Fruit fly (Drosophila melanogaster) whole organism, embryonic: ENCODE measurements around the gene CG6415.

ENCODE experiments used
- CG10147 ChIP-seq: fragments of 200-800 bp; sonication (Bioruptor generic); optimal IDR thresholded peaks from 2 replicates; lab custom pipeline; 2019; ENCODE audit warnings: missing biosample characterization, mild to moderate bottlenecking, missing genetic modification characterization, moderate library complexity
- CG10979 ChIP-seq: fragments of 200-800 bp; sonication (Bioruptor generic); optimal IDR thresholded peaks from 2 replicates; lab custom pipeline; 2018; ENCODE audit warnings: missing biosample characterization, mild to moderate bottlenecking, missing genetic modification characterization, moderate library complexity
- CG12744 ChIP-seq: fragments of 200-800 bp; sonication (Bioruptor generic); optimal IDR thresholded peaks from 2 replicates; lab custom pipeline; 2016; ENCODE audit warnings: missing biosample characterization, missing genetic modification characterization
- CG13123 ChIP-seq: fragments of 200-800 bp; sonication (Bioruptor generic); optimal IDR thresholded peaks from 2 replicates; lab custom pipeline; 2016; ENCODE audit warnings: missing biosample characterization, missing genetic modification characterization
- CG13894 ChIP-seq: fragments of 200-800 bp; sonication (Bioruptor generic); optimal IDR thresholded peaks from 3 replicates; lab custom pipeline; 2018; ENCODE audit warnings: missing biosample characterization, mild to moderate bottlenecking, missing genetic modification characterization, moderate library complexity
- CG1603 ChIP-seq: fragments of 200-800 bp; sonication (Bioruptor generic); optimal IDR thresholded peaks from 2 replicates; lab custom pipeline; 2019; ENCODE audit warnings: missing biosample characterization, mild to moderate bottlenecking, missing genetic modification characterization, moderate library complexity
- CG16813 ChIP-seq: fragments of 200-800 bp; sonication (Bioruptor generic); IDR thresholded peaks from 3 replicates; pipeline ENCODE4 v1.3.6; 2022; ENCODE audit warnings: missing biosample characterization, missing genetic modification characterization; ENCODE audit not compliant: partially characterized antibody
- CG16815 ChIP-seq: fragments of 200-800 bp; sonication (Bioruptor generic); optimal IDR thresholded peaks from 3 replicates; lab custom pipeline; 2017; ENCODE audit warnings: missing biosample characterization, mild to moderate bottlenecking, missing genetic modification characterization
- CG17328 ChIP-seq: fragments of 200-800 bp; sonication (Bioruptor generic); IDR thresholded peaks from 2 replicates; pipeline ENCODE4 v1.3.6; 2022; ENCODE audit warnings: missing biosample characterization, missing genetic modification characterization
- CG2199 ChIP-seq: fragments of 200-800 bp; sonication (Bioruptor generic); IDR thresholded peaks from 3 replicates; pipeline ENCODE4 v1.3.6; 2022; ENCODE audit warnings: missing biosample characterization, missing genetic modification characterization
- CG30020 ChIP-seq: fragments of 200-800 bp; optimal IDR thresholded peaks from 2 replicates; lab custom pipeline; 2019; ENCODE audit warnings: missing biosample characterization, mild to moderate bottlenecking, missing genetic modification characterization, moderate library complexity
- CG30403 ChIP-seq: fragments of 200-800 bp; sonication (Bioruptor generic); optimal IDR thresholded peaks from 3 replicates; lab custom pipeline; 2016; ENCODE audit warnings: missing biosample characterization, missing genetic modification characterization
- CG32532 ChIP-seq: fragments of 200-800 bp; sonication (Bioruptor generic); IDR thresholded peaks from 2 replicates; pipeline ENCODE4 v1.3.6; 2022; ENCODE audit warnings: missing biosample characterization, missing genetic modification characterization
- CG3407 ChIP-seq: fragments of 200-800 bp; sonication (Bioruptor generic); optimal IDR thresholded peaks from 2 replicates; lab custom pipeline; 2018; ENCODE audit warnings: missing biosample characterization, mild to moderate bottlenecking, missing genetic modification characterization
- CG7786 ChIP-seq: fragments of 200-800 bp; sonication (Bioruptor generic); optimal IDR thresholded peaks from 2 replicates; lab custom pipeline; 2016; ENCODE audit warnings: missing biosample characterization, missing genetic modification characterization
- CG7928 ChIP-seq: fragments of 200-800 bp; sonication (Bioruptor generic); optimal IDR thresholded peaks from 2 replicates; lab custom pipeline; 2017; ENCODE audit warnings: missing biosample characterization, mild to moderate bottlenecking, missing genetic modification characterization
- CG9932 ChIP-seq: fragments of 200-800 bp; sonication (Bioruptor generic); IDR thresholded peaks from 2 replicates; pipeline ENCODE4 v1.3.6; 2022; ENCODE audit warnings: missing biosample characterization, missing genetic modification characterization
- D19B ChIP-seq: fragments of 200-800 bp; sonication (Bioruptor generic); optimal IDR thresholded peaks from 2 replicates; lab custom pipeline; 2017; ENCODE audit warnings: missing biosample characterization, mild to moderate bottlenecking, missing genetic modification characterization
- Doc3 ChIP-seq: fragments of 200-800 bp; sonication (Bioruptor generic); IDR thresholded peaks from 3 replicates; pipeline ENCODE4 v1.3.6; 2022; ENCODE audit warnings: missing biosample characterization, missing genetic modification characterization; ENCODE audit not compliant: partially characterized antibody
- Dref ChIP-seq: fragments of 200-800 bp; sonication (Bioruptor generic); IDR thresholded peaks from 2 replicates; pipeline ENCODE4 v1.3.6; 2022; ENCODE audit warnings: missing biosample characterization, missing genetic modification characterization
- Ets65A ChIP-seq: fragments of 200-800 bp; sonication (Bioruptor generic); peaks from one replicate; lab custom pipeline; 2016; ENCODE audit warnings: missing biosample characterization, missing genetic modification characterization
- Fer3 ChIP-seq: fragments of 200-800 bp; sonication (Bioruptor generic); optimal IDR thresholded peaks from 2 replicates; lab custom pipeline; 2018; ENCODE audit warnings: missing biosample characterization, mild to moderate bottlenecking, missing genetic modification characterization, moderate library complexity
- Hr78 ChIP-seq, 2 experiments: fragments of 200-800 bp in 1 of 2; fragments of >200 bp in 1 of 2; sonication (Bioruptor generic) in 1 of 2; optimal IDR thresholded peaks; 2 replicates each; lab custom pipeline; 2017 to 2019; ENCODE audit warnings: missing biosample characterization in 2 of 2, missing genetic modification characterization in 2 of 2, mild to moderate bottlenecking in 1 of 2, moderate library complexity in 1 of 2
- Hsf ChIP-seq: fragments of 200-800 bp; sonication (Bioruptor generic); optimal IDR thresholded peaks from 3 replicates; lab custom pipeline; 2016; ENCODE audit warnings: missing biosample characterization, missing genetic modification characterization
- Med ChIP-seq: fragments of 200-800 bp; sonication (Bioruptor generic); peaks from one replicate; lab custom pipeline; 2016; ENCODE audit warnings: missing biosample characterization, missing genetic modification characterization, mild to moderate bottlenecking, inconsistent platforms, moderate library complexity
- Meics ChIP-seq: fragments of 200-800 bp; sonication (Bioruptor generic); optimal IDR thresholded peaks from 2 replicates; lab custom pipeline; 2017; ENCODE audit warnings: missing biosample characterization, mild to moderate bottlenecking, missing genetic modification characterization
- NFAT ChIP-seq: fragments of 200-800 bp; sonication (Bioruptor generic); IDR thresholded peaks from 2 replicates; pipeline ENCODE4 v1.3.6; 2022; ENCODE audit warnings: missing biosample characterization, missing genetic modification characterization
- Pdp1 ChIP-seq, 2 experiments: fragments of 200-800 bp; sonication (Bioruptor generic); optimal IDR thresholded peaks; 3 replicates each; lab custom pipeline; 2016; ENCODE audit warnings: missing biosample characterization in 2 of 2, missing genetic modification characterization in 2 of 2, mild to moderate bottlenecking in 1 of 2, moderate library complexity in 1 of 2
- Six4 ChIP-seq: fragments of 200-800 bp; sonication (Bioruptor generic); optimal IDR thresholded peaks from 2 replicates; lab custom pipeline; 2016; ENCODE audit warnings: missing biosample characterization, missing genetic modification characterization
- Sox102F ChIP-seq: fragments of 200-800 bp; sonication (Bioruptor generic); optimal IDR thresholded peaks from 2 replicates; lab custom pipeline; 2018; ENCODE audit warnings: missing biosample characterization, mild to moderate bottlenecking, missing genetic modification characterization, moderate library complexity
- Trl ChIP-seq, 3 experiments: fragments of >200 bp in 2 of 3; fragments of 200-800 bp in 1 of 3; sonication (Bioruptor generic) in 1 of 3; optimal IDR thresholded peaks; 2 replicates in 1 of 3; 3 replicates in 2 of 3; lab custom pipeline; 2016 to 2017; ENCODE audit warnings: missing biosample characterization in 1 of 3, missing genetic modification characterization in 1 of 3
- Usf ChIP-seq: fragments of 200-800 bp; sonication (Bioruptor generic); optimal IDR thresholded peaks from 2 replicates; lab custom pipeline; 2017; ENCODE audit warnings: missing genotype, missing biosample characterization, missing genetic modification characterization
- Xrp1 ChIP-seq: fragments of 200-800 bp; sonication (Bioruptor generic); IDR thresholded peaks from 2 replicates; pipeline ENCODE4 v1.3.6; 2022; ENCODE audit warnings: missing biosample characterization, missing genetic modification characterization
- az2 ChIP-seq: fragments of 200-800 bp; sonication (Bioruptor generic); optimal IDR thresholded peaks from 3 replicates; lab custom pipeline; 2016; ENCODE audit warnings: missing biosample characterization, missing genetic modification characterization
- bcd ChIP-seq: fragments of 200-800 bp; sonication (Bioruptor generic); optimal IDR thresholded peaks from 2 replicates; lab custom pipeline; 2017; ENCODE audit warnings: missing biosample characterization, mild to moderate bottlenecking, missing genetic modification characterization
- dysf ChIP-seq: fragments of 200-800 bp; sonication (Bioruptor generic); IDR thresholded peaks from 3 replicates; pipeline ENCODE4 v1.3.6; 2022; ENCODE audit warnings: missing biosample characterization, missing genetic modification characterization
- ewg ChIP-seq: fragments of 200-800 bp; sonication (Bioruptor generic); optimal IDR thresholded peaks from 3 replicates; lab custom pipeline; 2017; ENCODE audit warnings: mild to moderate bottlenecking, missing biosample characterization, missing genetic modification reagents, missing genetic modification characterization
- grau ChIP-seq: fragments of 200-800 bp; optimal IDR thresholded peaks from 3 replicates; lab custom pipeline; 2019; ENCODE audit warnings: missing biosample characterization, mild to moderate bottlenecking, missing genetic modification characterization, moderate library complexity
- grn ChIP-seq: fragments of 200-800 bp; sonication (Bioruptor generic); optimal IDR thresholded peaks from 3 replicates; lab custom pipeline; 2017; ENCODE audit warnings: missing biosample characterization, missing genetic modification characterization
- lab ChIP-seq: fragments of 200-800 bp; sonication (Bioruptor generic); optimal IDR thresholded peaks from 3 replicates; lab custom pipeline; 2017; ENCODE audit warnings: missing biosample characterization, missing genetic modification characterization, mild to moderate bottlenecking, moderate library complexity, missing genetic modification reagents
- otp ChIP-seq: fragments of 200-800 bp; sonication (Bioruptor generic); IDR thresholded peaks from 3 replicates; pipeline ENCODE4, ENCODE4 v1.3.6; 2022; ENCODE audit warnings: missing biosample characterization, missing genetic modification characterization
- prd ChIP-seq, 3 experiments: fragments of >200 bp in 2 of 3; fragments of 200-800 bp in 1 of 3; sonication (Bioruptor generic) in 1 of 3; optimal IDR thresholded peaks in 2 of 3; IDR thresholded peaks in 1 of 3; 2 replicates in 2 of 3; 3 replicates in 1 of 3; pipeline versions ENCODE4 v1.3.6 to Lab custom; 2017 to 2022; ENCODE audit warnings: missing biosample characterization in 1 of 3, missing genetic modification characterization in 1 of 3
- pzg ChIP-seq: fragments of 200-800 bp; sonication (Bioruptor generic); optimal IDR thresholded peaks from 3 replicates; lab custom pipeline; 2018; ENCODE audit warnings: missing biosample characterization, mild to moderate bottlenecking, missing genetic modification characterization, moderate library complexity
- sens ChIP-seq: fragments of 200-800 bp; sonication (Bioruptor generic); peaks from one replicate; lab custom pipeline; 2016; ENCODE audit warnings: missing biosample characterization, missing genetic modification characterization
- slbo ChIP-seq: fragments of 200-800 bp; sonication (Bioruptor generic); IDR thresholded peaks from 2 replicates; pipeline ENCODE4 v1.3.6; 2022; ENCODE audit warnings: missing biosample characterization, missing genetic modification characterization
- sqz ChIP-seq: fragments of 200-800 bp; sonication (Bioruptor generic); optimal IDR thresholded peaks from 3 replicates; lab custom pipeline; 2018; ENCODE audit warnings: missing biosample characterization, mild to moderate bottlenecking, missing genetic modification characterization
- tio ChIP-seq: fragments of 200-800 bp; sonication (Bioruptor generic); optimal IDR thresholded peaks from 2 replicates; lab custom pipeline; 2017; ENCODE audit warnings: missing biosample characterization, missing genetic modification characterization, inconsistent platforms
- vvl ChIP-seq: fragments of 200-800 bp; sonication (Bioruptor generic); IDR thresholded peaks from 2 replicates; pipeline ENCODE4 v1.3.6; 2022; ENCODE audit warnings: missing biosample characterization, missing genetic modification characterization
- wdn ChIP-seq: fragments of 200-800 bp; sonication (Bioruptor generic); IDR thresholded peaks from 2 replicates; pipeline ENCODE4 v1.3.6; 2022; ENCODE audit warnings: missing biosample characterization, missing genetic modification characterization
- zf30C ChIP-seq: fragments of 200-800 bp; sonication (Bioruptor generic); optimal IDR thresholded peaks from 3 replicates; lab custom pipeline; 2018; ENCODE audit warnings: missing biosample characterization, mild to moderate bottlenecking, missing genetic modification characterization

CG6415 gene

dm6 chr2L:10682912-10683311 lies 20.5 kb upstream of the CG6415 start (continued):
- TF ChIP-seq grau (tag; lab: Kevin White, UChicago) = peak; percentile 18
- TF ChIP-seq lab (GFP tag; lab: Kevin White, UChicago) = peak; percentile 1
- TF ChIP-seq CG16813 = 0 out of 3 replicates have a peak, but pooled peaks have one; percentile 14
- TF ChIP-seq bcd (GFP tag; lab: Kevin White, UChicago) = peak; percentile 4
- no peak for TF ChIP-seq CG7928
- TF ChIP-seq pzg (GFP tag; lab: Kevin White, UChicago) = no peak
- TF ChIP-seq Xrp1 (GFP tag; lab: Robert Waterston, UW) = peak; percentile 23; the same call in 1 of the 2 replicates
- TF ChIP-seq D19B = peak; percentile 86
- TF ChIP-seq az2 (GFP tag; lab: Kevin White, UChicago) = no peak
- peak; percentile 72 for TF ChIP-seq CG9932 (GFP tag; lab: Robert Waterston, UW)
- TF ChIP-seq Meics (GFP tag; lab: Kevin White, UChicago) = peak; percentile 26
- 0 out of 2 replicates have a peak, but pooled peaks have one; percentile 15 for TF ChIP-seq vvl (GFP tag; lab: Robert Waterston, UW)
- TF ChIP-seq ewg (GFP tag; lab: Kevin White, UChicago) = no peak
- TF ChIP-seq CG7786 (GFP tag; lab: Kevin White, UChicago) = peak; percentile 10
- no peak for TF ChIP-seq prd (optimal IDR thresholded peaks at IDR 0.05; lab: Kevin White, UChicago)
- TF ChIP-seq prd (GFP tag; IDR thresholded peaks at IDR 0.05; lab: Robert Waterston, UW) = 0 out of 3 replicates have a peak, but pooled peaks have one; percentile 11
- TF ChIP-seq Med (GFP tag; lab: Kevin White, UChicago) = peak; percentile 87
- no peak for TF ChIP-seq Six4 (GFP tag; lab: Kevin White, UChicago)
- peak; percentile 14 for TF ChIP-seq Hsf (GFP tag; lab: Kevin White, UChicago)
- TF ChIP-seq CG32532 = peak; percentile 61
- peak; percentile 7 for TF ChIP-seq Usf (GFP tag; lab: Kevin White, UChicago)
- TF ChIP-seq CG2199 (GFP tag; lab: Robert Waterston, UW) = no peak
- peak; percentile 18 for TF ChIP-seq CG16815 (GFP tag; lab: Kevin White, UChicago)
- 0 out of 2 replicates have a peak, but pooled peaks have one; percentile 24 for TF ChIP-seq NFAT
- no peak for TF ChIP-seq zf30C (GFP tag; lab: Kevin White, UChicago)
- TF ChIP-seq tio (GFP tag; lab: Kevin White, UChicago) = peak; percentile 18
- TF ChIP-seq dysf (GFP tag; lab: Robert Waterston, UW) = peak; percentile 5; the same call in 1 of the 3 replicates
- TF ChIP-seq sens (GFP tag; lab: Kevin White, UChicago) = peak; percentile 36
- no peak for TF ChIP-seq Ets65A (GFP tag; lab: Kevin White, UChicago)
- no peak for TF ChIP-seq CG12744
- peak; percentile 28; the same call in 1 of the 2 replicates for TF ChIP-seq slbo (GFP tag; lab: Robert Waterston, UW)
- no peak for TF ChIP-seq Fer3 (tag; lab: Kevin White, UChicago)
- TF ChIP-seq CG30403 (GFP tag; lab: Kevin White, UChicago) = peak; percentile 1
- TF ChIP-seq CG30020 (tag; lab: Kevin White, UChicago) = no peak

DNA sequence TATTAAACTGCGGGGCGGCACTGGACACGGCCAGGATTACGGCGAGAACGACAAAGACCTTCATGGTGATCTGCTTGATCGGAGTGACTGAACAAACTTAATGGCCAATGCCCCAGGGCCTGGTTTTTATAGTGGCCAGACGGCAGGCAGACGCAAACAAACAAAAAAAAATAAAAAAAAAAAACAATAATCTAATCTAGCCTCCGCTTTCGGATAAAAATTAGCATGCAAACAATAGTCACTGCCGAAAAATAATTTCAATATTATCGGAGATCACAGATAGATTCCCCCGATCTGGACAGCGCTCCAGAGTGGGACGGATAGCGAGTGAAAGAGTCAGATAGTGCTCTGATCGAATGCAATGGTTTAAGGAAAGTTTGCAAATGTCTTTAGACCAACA lies 19.1 kb upstream of the CG6415 start, which contains the start of gene CG7299:
Gene CG7299, minus strand, starts transcription at position 101 of the 400 bp plus-strand sequence.
- no peak for TF ChIP-seq sqz (GFP tag; lab: Kevin White, UChicago)
- no peak for TF ChIP-seq CG1603 (tag; lab: Kevin White, UChicago)
- no peak for TF ChIP-seq CG13123 (GFP tag; lab: Kevin White, UChicago)
- TF ChIP-seq Doc3 (GFP tag; lab: Robert Waterston, UW) = no peak
- TF ChIP-seq CG13894 = peak; percentile 74
- TF ChIP-seq CG10147 = no peak
- TF ChIP-seq sens (GFP tag; lab: Kevin White, UChicago) = peak; percentile 35
- no peak for TF ChIP-seq otp
- no peak for TF ChIP-seq CG17328 (GFP tag; lab: Robert Waterston, UW)
- TF ChIP-seq Pdp1 (GFP tag; optimal IDR thresholded peaks at IDR 0.05; lab: Kevin White, UChicago) = no peak
- TF ChIP-seq Hr78 (GFP tag; optimal IDR thresholded peaks at IDR 0.05; lab: Kevin White, UChicago) = no peak
- TF ChIP-seq Trl (optimal IDR thresholded peaks at IDR 0.05; lab: Kevin White, UChicago) = no peak
- TF ChIP-seq Trl (GFP tag; optimal IDR thresholded peaks at IDR 0.05; lab: Kevin White, UChicago) = no peak
- no peak for TF ChIP-seq wdn (GFP tag; lab: Robert Waterston, UW)
- TF ChIP-seq Dref = no peak
- no peak for TF ChIP-seq Six4 (GFP tag; lab: Kevin White, UChicago)
- peak; percentile 37 for TF ChIP-seq grn (GFP tag; lab: Kevin White, UChicago)
- no peak for TF ChIP-seq CG10979 (tag; lab: Kevin White, UChicago)
- no peak for TF ChIP-seq CG3407
- TF ChIP-seq Sox102F = no peak
- peak; percentile 39; the same call in 1 of the 2 replicates for TF ChIP-seq vvl (GFP tag; lab: Robert Waterston, UW)
